Fruit fly (Drosophila melanogaster) whole organism, embryonic: ENCODE results near the gene Rab26.

ENCODE experiments used
- Asciz ChIP-seq: fragments of 200-800 bp; sonication (Bioruptor generic); optimal IDR thresholded peaks from 2 replicates; lab custom pipeline; 2017; ENCODE audit warnings: missing biosample characterization, mild to moderate bottlenecking, missing genetic modification characterization, missing genetic modification reagents
- CG10267 ChIP-seq: fragments of 200-800 bp; sonication (Bioruptor generic); optimal IDR thresholded peaks from 2 replicates; lab custom pipeline; 2018; ENCODE audit warnings: missing biosample characterization, mild to moderate bottlenecking, missing genetic modification characterization, moderate library complexity
- CG10654 ChIP-seq: fragments of 200-800 bp; sonication (Bioruptor generic); optimal IDR thresholded peaks from 2 replicates; lab custom pipeline; 2016; ENCODE audit warnings: missing biosample characterization, missing genetic modification characterization
- CG10979 ChIP-seq: fragments of 200-800 bp; sonication (Bioruptor generic); optimal IDR thresholded peaks from 2 replicates; lab custom pipeline; 2018; ENCODE audit warnings: missing biosample characterization, mild to moderate bottlenecking, missing genetic modification characterization, moderate library complexity
- CG12236 ChIP-seq: fragments of 200-800 bp; sonication (Bioruptor generic); optimal IDR thresholded peaks from 2 replicates; lab custom pipeline; 2016; ENCODE audit warnings: missing biosample characterization, missing genetic modification characterization
- CG12659 ChIP-seq: fragments of 200-800 bp; sonication (Bioruptor generic); optimal IDR thresholded peaks from 3 replicates; lab custom pipeline; 2017; ENCODE audit warnings: mild to moderate bottlenecking, missing biosample characterization, missing genetic modification reagents, missing genetic modification characterization
- CG12769 ChIP-seq: fragments of 200-800 bp; sonication (Bioruptor generic); optimal IDR thresholded peaks from 2 replicates; lab custom pipeline; 2019; ENCODE audit warnings: missing biosample characterization, mild to moderate bottlenecking, missing genetic modification characterization, moderate library complexity
- CG15514 ChIP-seq: fragments of 200-800 bp; sonication (Bioruptor generic); optimal IDR thresholded peaks from 3 replicates; lab custom pipeline; 2017; ENCODE audit warnings: missing biosample characterization, missing genetic modification characterization, mild to moderate bottlenecking, moderate library complexity, missing genetic modification reagents
- CG16813 ChIP-seq: fragments of 200-800 bp; sonication (Bioruptor generic); IDR thresholded peaks from 3 replicates; pipeline ENCODE4 v1.3.6; 2022; ENCODE audit warnings: missing biosample characterization, missing genetic modification characterization; ENCODE audit not compliant: partially characterized antibody
- CG16863 ChIP-seq: fragments of 200-800 bp; sonication (Bioruptor generic); optimal IDR thresholded peaks from 3 replicates; lab custom pipeline; 2016; ENCODE audit warnings: missing biosample characterization, missing genetic modification characterization
- CG17186 ChIP-seq: fragments of 200-800 bp; sonication (Bioruptor generic); optimal IDR thresholded peaks from 3 replicates; lab custom pipeline; 2017; ENCODE audit warnings: missing biosample characterization, missing genetic modification reagents, missing genetic modification characterization
- CG18599 ChIP-seq: fragments of 200-800 bp; sonication (Bioruptor generic); optimal IDR thresholded peaks from 3 replicates; lab custom pipeline; 2017; ENCODE audit warnings: missing biosample characterization, missing genetic modification characterization, mild to moderate bottlenecking, moderate library complexity, missing genetic modification reagents
- CG2116 ChIP-seq: fragments of 200-800 bp; sonication (Bioruptor generic); optimal IDR thresholded peaks from 3 replicates; lab custom pipeline; 2018; ENCODE audit warnings: missing biosample characterization, mild to moderate bottlenecking, missing genetic modification characterization
- CG3407 ChIP-seq: fragments of 200-800 bp; sonication (Bioruptor generic); optimal IDR thresholded peaks from 2 replicates; lab custom pipeline; 2018; ENCODE audit warnings: missing biosample characterization, mild to moderate bottlenecking, missing genetic modification characterization
- CG4617 ChIP-seq: fragments of 200-800 bp; sonication (Bioruptor generic); optimal IDR thresholded peaks from 3 replicates; lab custom pipeline; 2016; ENCODE audit warnings: missing biosample characterization, missing genetic modification characterization, borderline replicate concordance
- CG7357 ChIP-seq: fragments of 200-800 bp; sonication (Bioruptor generic); IDR thresholded peaks from 3 replicates; pipeline ENCODE4 v1.3.6; 2022; ENCODE audit warnings: missing biosample characterization, missing genetic modification characterization
- CG7745 ChIP-seq: fragments of 200-800 bp; sonication (Bioruptor generic); optimal IDR thresholded peaks from 2 replicates; lab custom pipeline; 2018; ENCODE audit warnings: missing biosample characterization, mild to moderate bottlenecking, missing genetic modification characterization, moderate library complexity
- CG7928 ChIP-seq: fragments of 200-800 bp; sonication (Bioruptor generic); optimal IDR thresholded peaks from 2 replicates; lab custom pipeline; 2017; ENCODE audit warnings: missing biosample characterization, mild to moderate bottlenecking, missing genetic modification characterization
- CG7963 ChIP-seq: fragments of 200-800 bp; sonication (Bioruptor generic); IDR thresholded peaks from 3 replicates; pipeline ENCODE4 v1.3.6; 2022; ENCODE audit warnings: missing biosample characterization, missing genetic modification characterization; ENCODE audit not compliant: partially characterized antibody
- Camta ChIP-seq: fragments of 200-800 bp; sonication (Bioruptor generic); optimal IDR thresholded peaks from 2 replicates; lab custom pipeline; 2016; ENCODE audit warnings: missing biosample characterization, missing genetic modification characterization
- D19A ChIP-seq: fragments of 200-800 bp; optimal IDR thresholded peaks from 3 replicates; lab custom pipeline; 2019; ENCODE audit warnings: missing biosample characterization, mild to moderate bottlenecking, missing genetic modification characterization, moderate library complexity
- Deaf1 ChIP-seq: fragments of 200-800 bp; optimal IDR thresholded peaks from 3 replicates; lab custom pipeline; 2019; ENCODE audit warnings: missing biosample characterization, mild to moderate bottlenecking, missing genetic modification characterization, moderate library complexity
- H2.0 ChIP-seq: fragments of 200-800 bp; sonication (Bioruptor generic); IDR thresholded peaks from 2 replicates; pipeline ENCODE4 v1.3.6; 2022; ENCODE audit warnings: missing biosample characterization, missing genetic modification characterization
- Hr51 ChIP-seq, 2 experiments: fragments of 200-800 bp; sonication (Bioruptor generic); optimal IDR thresholded peaks; 2 replicates in 1 of 2; 3 replicates in 1 of 2; lab custom pipeline; 2016 to 2018; ENCODE audit warnings: missing biosample characterization in 2 of 2, missing genetic modification characterization in 2 of 2, mild to moderate bottlenecking in 1 of 2, moderate library complexity in 1 of 2
- Med ChIP-seq: fragments of 200-800 bp; sonication (Bioruptor generic); peaks from one replicate; lab custom pipeline; 2016; ENCODE audit warnings: missing biosample characterization, missing genetic modification characterization, mild to moderate bottlenecking, inconsistent platforms, moderate library complexity
- Mrtf ChIP-seq: fragments of 200-800 bp; sonication (Bioruptor generic); IDR thresholded peaks from 3 replicates; pipeline ENCODE4 v1.3.6; 2022; ENCODE audit warnings: missing biosample characterization, missing genetic modification characterization
- NC2β ChIP-seq: fragments of 200-800 bp; sonication (Bioruptor generic); optimal IDR thresholded peaks from 2 replicates; lab custom pipeline; 2016; ENCODE audit warnings: missing biosample characterization, missing genetic modification characterization
- Neu2 ChIP-seq: fragments of 200-800 bp; sonication (Bioruptor generic); optimal IDR thresholded peaks from 3 replicates; lab custom pipeline; 2016; ENCODE audit warnings: missing biosample characterization, missing genetic modification characterization, borderline replicate concordance
- Vsx1 ChIP-seq: fragments of 200-800 bp; sonication (Bioruptor generic); optimal IDR thresholded peaks from 2 replicates; lab custom pipeline; 2017; ENCODE audit warnings: missing biosample characterization, mild to moderate bottlenecking, missing genetic modification characterization, missing genetic modification reagents
- Xbp1 ChIP-seq: fragments of 200-800 bp; sonication (Bioruptor generic); optimal IDR thresholded peaks from 3 replicates; lab custom pipeline; 2016; ENCODE audit warnings: missing biosample characterization, mild to moderate bottlenecking, missing genetic modification characterization
- abd-A ChIP-seq: fragments of 200-800 bp; sonication (Bioruptor generic); optimal IDR thresholded peaks from 3 replicates; lab custom pipeline; 2019; ENCODE audit warnings: missing biosample characterization, mild to moderate bottlenecking, missing genetic modification characterization, moderate library complexity
- amos ChIP-seq: fragments of 200-800 bp; sonication (Bioruptor generic); IDR thresholded peaks from 2 replicates; pipeline ENCODE4 v1.3.6; 2022; ENCODE audit warnings: missing biosample characterization, missing genetic modification characterization; ENCODE audit not compliant: partially characterized antibody
- ash1 ChIP-seq: fragments of 200-800 bp; sonication (Bioruptor generic); optimal IDR thresholded peaks from 2 replicates; lab custom pipeline; 2018; ENCODE audit warnings: missing biosample characterization, mild to moderate bottlenecking, missing genetic modification characterization
- chinmo ChIP-seq: fragments of 200-800 bp; sonication (Bioruptor generic); IDR thresholded peaks from 4 replicates; pipeline ENCODE4 v1.3.6; 2022; ENCODE audit warnings: missing biosample characterization, missing genetic modification characterization; ENCODE audit not compliant: partially characterized antibody
- emc ChIP-seq: fragments of 200-800 bp; sonication (Bioruptor generic); optimal IDR thresholded peaks from 2 replicates; lab custom pipeline; 2016; ENCODE audit warnings: missing biosample characterization, missing genetic modification characterization
- fu2 ChIP-seq: fragments of 200-800 bp; sonication (Bioruptor generic); optimal IDR thresholded peaks from 2 replicates; lab custom pipeline; 2016; ENCODE audit warnings: missing biosample characterization, missing genetic modification characterization
- hbn ChIP-seq: fragments of 200-800 bp; sonication (Bioruptor generic); IDR thresholded peaks from 2 replicates; pipeline ENCODE4 v1.3.6; 2022; ENCODE audit warnings: missing biosample characterization, missing genetic modification characterization; ENCODE audit not compliant: partially characterized antibody
- her ChIP-seq: fragments of 200-800 bp; sonication (Bioruptor generic); optimal IDR thresholded peaks from 2 replicates; lab custom pipeline; 2016; ENCODE audit warnings: missing biosample characterization, missing genetic modification characterization
- ind ChIP-seq: fragments of 200-800 bp; sonication (Bioruptor generic); optimal IDR thresholded peaks from 3 replicates; lab custom pipeline; 2016; ENCODE audit warnings: missing biosample characterization, missing genetic modification characterization
- scrt ChIP-seq: fragments of 200-800 bp; sonication (Bioruptor generic); optimal IDR thresholded peaks from 2 replicates; lab custom pipeline; 2018; ENCODE audit warnings: missing biosample characterization, mild to moderate bottlenecking, missing genetic modification characterization, moderate library complexity
- sd ChIP-seq: fragments of 200-800 bp; sonication (Bioruptor generic); optimal IDR thresholded peaks from 3 replicates; lab custom pipeline; 2018; ENCODE audit warnings: missing biosample characterization, mild to moderate bottlenecking, missing genetic modification characterization, moderate library complexity
- sens-2 ChIP-seq: fragments of 200-800 bp; sonication (Bioruptor generic); IDR thresholded peaks from 2 replicates; pipeline ENCODE4 v1.3.6; 2022; ENCODE audit warnings: missing biosample characterization, missing genetic modification characterization
- slbo ChIP-seq: fragments of 200-800 bp; sonication (Bioruptor generic); IDR thresholded peaks from 2 replicates; pipeline ENCODE4 v1.3.6; 2022; ENCODE audit warnings: missing biosample characterization, missing genetic modification characterization
- slp2 ChIP-seq: fragments of 200-800 bp; sonication (Bioruptor generic); optimal IDR thresholded peaks from 2 replicates; lab custom pipeline; 2016; ENCODE audit warnings: missing biosample characterization, missing genetic modification characterization
- sug ChIP-seq: fragments of 200-800 bp; optimal IDR thresholded peaks from 2 replicates; lab custom pipeline; 2019; ENCODE audit warnings: missing biosample characterization, mild to moderate bottlenecking, missing genetic modification characterization, moderate library complexity
- twi ChIP-seq: fragments of 200-800 bp; optimal IDR thresholded peaks from 2 replicates; lab custom pipeline; 2019; ENCODE audit warnings: missing biosample characterization, mild to moderate bottlenecking, missing genetic modification characterization, moderate library complexity
- wor ChIP-seq: fragments of 200-800 bp; sonication (Bioruptor generic); IDR thresholded peaks from 2 replicates; pipeline ENCODE4 v1.3.6; 2022; ENCODE audit warnings: missing biosample characterization, missing genetic modification characterization
- zfh2 ChIP-seq: fragments of 200-800 bp; sonication (Bioruptor generic); optimal IDR thresholded peaks from 2 replicates; lab custom pipeline; 2016; ENCODE audit warnings: missing biosample characterization, missing genetic modification characterization

The Rab26 gene

DNA sequence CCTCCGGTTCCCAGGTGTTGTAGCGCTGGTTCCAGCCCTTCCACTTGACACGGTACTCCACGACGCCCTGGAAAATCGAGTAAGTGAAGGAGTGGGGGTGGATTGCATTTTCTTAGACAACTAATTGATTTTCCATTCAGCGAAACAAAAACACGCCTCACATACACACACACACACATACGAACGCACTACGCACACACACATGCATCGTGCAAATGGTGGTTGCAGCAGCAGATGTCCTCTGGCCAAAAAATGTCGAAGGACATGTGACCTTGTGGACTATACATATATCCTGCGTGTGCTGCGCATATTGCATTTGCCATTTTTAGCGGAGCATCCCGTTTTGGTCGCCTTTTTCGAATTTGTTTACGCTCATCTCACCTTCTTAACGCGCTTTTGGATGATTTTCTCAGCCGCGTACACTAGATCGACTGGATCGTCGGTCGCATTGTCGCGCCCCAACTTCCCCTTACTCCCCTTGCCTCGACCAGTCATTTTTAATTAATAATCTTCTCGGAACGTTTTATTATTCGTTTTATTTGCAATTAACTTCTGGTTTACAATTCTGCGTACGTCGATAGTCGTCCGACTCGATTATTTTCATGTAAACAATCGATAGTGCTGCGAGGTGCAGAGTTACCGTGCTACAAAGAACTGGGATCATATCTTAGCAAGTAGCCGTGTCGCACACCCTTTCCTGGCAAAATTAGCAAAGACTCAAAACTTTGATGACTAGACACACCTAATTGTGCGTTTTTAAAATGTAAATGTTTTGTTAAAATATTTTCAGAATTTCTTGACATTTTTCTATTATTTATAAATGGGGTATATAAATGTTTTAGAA, 936 bp upstream of the Rab26 start, which contains the start of gene Pc (continued):
- TF ChIP-seq D19A (tag; lab: Kevin White, UChicago) (peak; percentile 18), wor (GFP tag; lab: Robert Waterston, UW) (no peak), Xbp1 (peak; percentile 10), sens-2 (GFP tag; lab: Robert Waterston, UW) (no peak), Asciz (no peak), CG10267 (peak; percentile 61), slp2 (GFP tag; lab: Kevin White, UChicago) (peak; percentile 16), CG3407 (GFP tag; lab: Kevin White, UChicago) (no peak), CG12659 (peak; percentile 82), Neu2 (GFP tag; lab: Kevin White, UChicago) (no peak), CG4617 (peak; percentile 89), CG12236 (GFP tag; lab: Kevin White, UChicago) (no peak), Vsx1 (GFP tag; lab: Kevin White, UChicago) (peak; percentile 16), slbo (GFP tag; lab: Robert Waterston, UW) (peak; percentile 40), abd-A (tag; lab: Kevin White, UChicago) (peak; percentile 15), Mrtf (GFP tag; lab: Robert Waterston, UW) (no peak), sug (tag; lab: Kevin White, UChicago) (peak; percentile 49), emc (GFP tag; lab: Kevin White, UChicago) (no peak), CG18599 (GFP tag; lab: Kevin White, UChicago) (no peak), Deaf1 (no peak), CG10979 (tag; lab: Kevin White, UChicago) (no peak), Hr51 (GFP tag; optimal IDR thresholded peaks at IDR 0.05; lab: Kevin White, UChicago) (peak in 1 of 2 experiments; percentile 44), CG7928 (peak; percentile 5), fu2 (GFP tag; lab: Kevin White, UChicago) (peak; percentile 1), CG12769 (tag; lab: Kevin White, UChicago) (peak; percentile 35), CG7963 (peak; percentile 78), CG15514 (GFP tag; lab: Kevin White, UChicago) (peak; percentile 91), CG2116 (GFP tag; lab: Kevin White, UChicago) (peak; percentile 90), Camta (GFP tag; lab: Kevin White, UChicago) (peak; percentile 10), scrt (GFP tag; lab: Kevin White, UChicago) (no peak), CG16813 (peak; percentile 88), zfh2 (peak; percentile 0), twi (tag; lab: Kevin White, UChicago) (peak; percentile 61), CG7745 (no peak), ind (GFP tag; lab: Kevin White, UChicago) (no peak), amos (GFP tag; lab: Robert Waterston, UW) (peak; percentile 92), H2.0 (GFP tag; lab: Robert Waterston, UW) (no peak), CG17186 (GFP tag; lab: Kevin White, UChicago) (peak; percentile 57), her (GFP tag; lab: Kevin White, UChicago) (peak; percentile 12), hbn (peak; percentile 65), CG10654 (no peak), CG7357 (GFP tag; lab: Robert Waterston, UW) (no peak), Med (GFP tag; lab: Kevin White, UChicago) (peak; percentile 88), chinmo (GFP tag; lab: Robert Waterston, UW) (peak; percentile 77; the same call in 1 of the 4 replicates), ash1 (no peak), NC2β (peak; percentile 38), sd (tag; lab: Kevin White, UChicago) (no peak), CG16863 (GFP tag; lab: Kevin White, UChicago) (no peak)
